Worm (Caenorhabditis elegans): Measurements from ENCODE around the gene rpl-36.A.
A peak's percentile ranks its signal among the peaks of the same experiment; 100 is the strongest.

rpl-36.A gene

ce11 chrII:11094431-11094830, 2.6 kb downstream of the rpl-36.A start:
- TF ChIP-seq tbx-11 (GFP tag; IDR thresholded peaks at IDR 0.05), result no peak
- no peak for TF ChIP-seq tbx-37 (GFP tag; conservative IDR thresholded peaks at IDR 0.05)
- no peak for TF ChIP-seq ama-1 (optimal IDR thresholded peaks at IDR 0.05)
- TF ChIP-seq flt-1 (GFP tag; IDR thresholded peaks at IDR 0.05), result no peak
- TF ChIP-seq hmg-4 (GFP tag; optimal IDR thresholded peaks at IDR 0.05), result no peak
- no peak for TF ChIP-seq B0310.2 (tag; optimal IDR thresholded peaks at IDR 0.05)

ce11 chrII:11092413-11092812, 4.6 kb downstream of the rpl-36.A start, which contains the start of gene rpl-42:
Gene rpl-42, plus strand, starts transcription at chrII:11092713.
- TF ChIP-seq scrt-1 (GFP tag; IDR thresholded peaks at IDR 0.05) (no peak), tra-4 (tag; optimal IDR thresholded peaks at IDR 0.05) (no peak), aly-1 (tag; optimal IDR thresholded peaks at IDR 0.05) (no peak), B0310.2 (tag; optimal IDR thresholded peaks at IDR 0.05) (no peak), ceh-36 (tag; optimal IDR thresholded peaks at IDR 0.05) (no peak), ets-7 (tag; optimal IDR thresholded peaks at IDR 0.05) (no peak), hmg-4 (GFP tag; optimal IDR thresholded peaks at IDR 0.05) (no peak), ceh-13 (GFP tag; optimal IDR thresholded peaks at IDR 0.05) (no peak), sea-1 (GFP tag; conservative IDR thresholded peaks at IDR 0.05) (no peak), hnd-1 (tag; optimal IDR thresholded peaks at IDR 0.05) (no peak), tbx-37 (GFP tag; conservative IDR thresholded peaks at IDR 0.05) (no peak), ama-1 (optimal IDR thresholded peaks at IDR 0.05) (no peak), flt-1 (GFP tag; IDR thresholded peaks at IDR 0.05) (no peak), F13C5.2 (tag; optimal IDR thresholded peaks at IDR 0.05) (no peak), tbx-11 (GFP tag; IDR thresholded peaks at IDR 0.05) (no peak), hmbx-1 (tag; optimal IDR thresholded peaks at IDR 0.05) (no peak), pes-1 (GFP tag; IDR thresholded peaks at IDR 0.05) (no peak)

ce11 chrII:11091577-11091976, 5.4 kb downstream of the rpl-36.A start:
- TF ChIP-seq B0310.2 (tag; optimal IDR thresholded peaks at IDR 0.05), result no peak
- TF ChIP-seq ceh-36 (tag; optimal IDR thresholded peaks at IDR 0.05), result no peak
- no peak for TF ChIP-seq sea-1 (GFP tag; conservative IDR thresholded peaks at IDR 0.05)
- no peak for TF ChIP-seq hmg-4 (GFP tag; optimal IDR thresholded peaks at IDR 0.05)
- TF ChIP-seq scrt-1 (GFP tag; IDR thresholded peaks at IDR 0.05), result no peak
- no peak for TF ChIP-seq hnd-1 (tag; optimal IDR thresholded peaks at IDR 0.05)
- no peak for TF ChIP-seq flt-1 (GFP tag; IDR thresholded peaks at IDR 0.05)
- TF ChIP-seq aly-1 (tag; optimal IDR thresholded peaks at IDR 0.05), result no peak
- TF ChIP-seq ets-7 (tag; optimal IDR thresholded peaks at IDR 0.05), result no peak
- TF ChIP-seq ceh-13 (GFP tag; optimal IDR thresholded peaks at IDR 0.05), result no peak
- no peak for TF ChIP-seq hmbx-1 (tag; optimal IDR thresholded peaks at IDR 0.05)
- no peak for TF ChIP-seq ama-1 (optimal IDR thresholded peaks at IDR 0.05)
- TF ChIP-seq tbx-11 (GFP tag; IDR thresholded peaks at IDR 0.05), result no peak
- TF ChIP-seq F13C5.2 (tag; optimal IDR thresholded peaks at IDR 0.05), result no peak
- no peak for TF ChIP-seq pes-1 (GFP tag; IDR thresholded peaks at IDR 0.05)

ce11 chrII:11089356-11089755, 7.6 kb downstream of the rpl-36.A start, which contains the start of gene unc-53:
Gene unc-53, minus strand, starts transcription at chrII:11089456.
- no peak for TF ChIP-seq F13C5.2 (tag; optimal IDR thresholded peaks at IDR 0.05)

- TF ChIP-seq ceh-36 (tag; optimal IDR thresholded peaks at IDR 0.05) (no peak), scrt-1 (GFP tag; IDR thresholded peaks at IDR 0.05) (0 out of 2 replicates have a peak, but pooled peaks have one; percentile 18)
Measured at ce11 chrII:11088137-11088536, 8.9 kb downstream of the rpl-36.A start.

ce11 chrII:11086770-11087169, 10.2 kb downstream of the rpl-36.A start:
- no peak for TF ChIP-seq ets-7 (tag; optimal IDR thresholded peaks at IDR 0.05)
- no peak for TF ChIP-seq tra-4 (tag; optimal IDR thresholded peaks at IDR 0.05)
- no peak for TF ChIP-seq hnd-1 (tag; optimal IDR thresholded peaks at IDR 0.05)
- no peak for TF ChIP-seq F13C5.2 (tag; optimal IDR thresholded peaks at IDR 0.05)
- no peak for TF ChIP-seq scrt-1 (GFP tag; IDR thresholded peaks at IDR 0.05)
- TF ChIP-seq tbx-11 (GFP tag; IDR thresholded peaks at IDR 0.05), result no peak
- TF ChIP-seq tbx-37 (GFP tag; conservative IDR thresholded peaks at IDR 0.05), result no peak
- no peak for TF ChIP-seq ceh-13 (GFP tag; optimal IDR thresholded peaks at IDR 0.05)
- TF ChIP-seq ceh-36 (tag; optimal IDR thresholded peaks at IDR 0.05), result no peak
- no peak for TF ChIP-seq aly-1 (tag; optimal IDR thresholded peaks at IDR 0.05)
- no peak for TF ChIP-seq flt-1 (GFP tag; IDR thresholded peaks at IDR 0.05)
- no peak for TF ChIP-seq pes-1 (GFP tag; IDR thresholded peaks at IDR 0.05)
- TF ChIP-seq hmbx-1 (tag; optimal IDR thresholded peaks at IDR 0.05), result no peak
- TF ChIP-seq hmg-4 (GFP tag; optimal IDR thresholded peaks at IDR 0.05), result no peak
- TF ChIP-seq sea-1 (GFP tag; conservative IDR thresholded peaks at IDR 0.05), result no peak
- no peak for TF ChIP-seq ama-1 (optimal IDR thresholded peaks at IDR 0.05)
- no peak for TF ChIP-seq B0310.2 (tag; optimal IDR thresholded peaks at IDR 0.05)

- no peak for TF ChIP-seq ceh-36 (tag; optimal IDR thresholded peaks at IDR 0.05)
- TF ChIP-seq hmbx-1 (tag; optimal IDR thresholded peaks at IDR 0.05), result no peak
- TF ChIP-seq hnd-1 (tag; optimal IDR thresholded peaks at IDR 0.05), result no peak
- no peak for TF ChIP-seq hmg-4 (GFP tag; optimal IDR thresholded peaks at IDR 0.05)
- no peak for TF ChIP-seq sea-1 (GFP tag; conservative IDR thresholded peaks at IDR 0.05)
- no peak for TF ChIP-seq scrt-1 (GFP tag; IDR thresholded peaks at IDR 0.05)
- no peak for TF ChIP-seq tra-4 (tag; optimal IDR thresholded peaks at IDR 0.05)
- TF ChIP-seq flt-1 (GFP tag; IDR thresholded peaks at IDR 0.05), result no peak
- no peak for TF ChIP-seq pes-1 (GFP tag; IDR thresholded peaks at IDR 0.05)
- no peak for TF ChIP-seq B0310.2 (tag; optimal IDR thresholded peaks at IDR 0.05)
Measured at ce11 chrII:11076550-11076949, 20.5 kb downstream of the rpl-36.A start.

- TF ChIP-seq hnd-1 (tag; optimal IDR thresholded peaks at IDR 0.05) (no peak), sea-1 (GFP tag; conservative IDR thresholded peaks at IDR 0.05) (no peak), flt-1 (GFP tag; IDR thresholded peaks at IDR 0.05) (no peak), aly-1 (tag; optimal IDR thresholded peaks at IDR 0.05) (no peak), tbx-37 (GFP tag; conservative IDR thresholded peaks at IDR 0.05) (no peak), F13C5.2 (tag; optimal IDR thresholded peaks at IDR 0.05) (no peak), ceh-36 (tag; optimal IDR thresholded peaks at IDR 0.05) (no peak), scrt-1 (GFP tag; IDR thresholded peaks at IDR 0.05) (no peak), hmbx-1 (tag; optimal IDR thresholded peaks at IDR 0.05) (no peak), tra-4 (tag; optimal IDR thresholded peaks at IDR 0.05) (no peak), ceh-13 (GFP tag; optimal IDR thresholded peaks at IDR 0.05) (no peak), ets-7 (tag; optimal IDR thresholded peaks at IDR 0.05) (no peak), tbx-11 (GFP tag; IDR thresholded peaks at IDR 0.05) (no peak), B0310.2 (tag; optimal IDR thresholded peaks at IDR 0.05) (no peak), hmg-4 (GFP tag; optimal IDR thresholded peaks at IDR 0.05) (no peak), ama-1 (optimal IDR thresholded peaks at IDR 0.05) (no peak), pes-1 (GFP tag; IDR thresholded peaks at IDR 0.05) (no peak)
Measured at ce11 chrII:11072565-11072964, 24.4 kb downstream of the rpl-36.A start.
